Worm (Caenorhabditis elegans): Measurements from ENCODE around the gene hpo-26.

- TF ChIP-seq nhr-80 (tag; optimal IDR thresholded peaks at IDR 0.05) (no peak), akir-1 (GFP tag; optimal IDR thresholded peaks at IDR 0.05) (no peak), ztf-3 (GFP tag; optimal IDR thresholded peaks at IDR 0.05) (no peak), ZK185.1 (tag; optimal IDR thresholded peaks at IDR 0.05; ENCODE audit: poor library complexity, severe bottlenecking) (no peak), madf-3 (GFP tag; IDR thresholded peaks at IDR 0.05) (no peak), pha-4 (tag; optimal IDR thresholded peaks at IDR 0.05) (no peak), mxl-1 (tag; optimal IDR thresholded peaks at IDR 0.05) (no peak), lin-35 (GFP tag; optimal IDR thresholded peaks at IDR 0.05) (no peak), lin-40 (tag; optimal IDR thresholded peaks at IDR 0.05) (no peak), snpc-4 (GFP tag; optimal IDR thresholded peaks at IDR 0.05) (no peak), snpc-4 (tag; optimal IDR thresholded peaks at IDR 0.05) (no peak), unc-62 (GFP tag; optimal IDR thresholded peaks at IDR 0.05) (no peak), bed-1 (GFP tag; IDR thresholded peaks at IDR 0.05) (no peak)
Measured at ce11 chrV:6511121-6511520, 21.7 kb downstream of the hpo-26 start, which contains the start of gene ubh-1.
